Worm (Caenorhabditis elegans): Measurements from ENCODE around the gene frpr-6.
A peak's percentile ranks its signal among the peaks of the same experiment; 100 is the strongest.

The frpr-6 gene

DNA sequence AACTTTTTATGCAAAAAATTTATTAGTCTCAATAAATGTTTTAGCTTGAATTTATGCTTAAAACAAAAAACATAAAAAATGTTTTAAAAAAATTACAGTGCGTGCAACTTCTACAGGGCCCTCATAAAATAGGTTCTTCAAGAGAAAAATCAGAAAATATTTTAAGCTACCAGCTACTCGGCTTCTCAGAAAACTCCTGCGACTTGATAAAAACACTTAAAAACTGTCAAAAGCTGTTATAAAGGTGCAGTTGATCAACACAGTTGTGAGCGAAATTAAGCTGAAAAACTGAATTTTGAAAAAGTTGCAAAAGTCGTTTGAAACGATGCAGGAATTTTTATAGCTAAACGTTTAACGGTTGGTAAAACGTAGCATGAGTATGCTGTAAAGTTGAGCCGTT, 12.2 kb downstream of the frpr-6 start (continued):
- TF ChIP-seq ama-1 (optimal IDR thresholded peaks at IDR 0.05), result peak; percentile 82
- TF ChIP-seq ama-1 (GFP tag; optimal IDR thresholded peaks at IDR 0.05), result no peak
- TF ChIP-seq snpc-1.1 (tag; optimal IDR thresholded peaks at IDR 0.05; ENCODE audit: insufficient read depth), result no peak
- TF ChIP-seq T26A5.8 (tag; optimal IDR thresholded peaks at IDR 0.05), result no peak
- TF ChIP-seq ets-4 (GFP tag; optimal IDR thresholded peaks at IDR 0.05), result no peak
- TF ChIP-seq unc-62 (GFP tag; optimal IDR thresholded peaks at IDR 0.05), result no peak
- no peak for TF ChIP-seq ccch-3 (GFP tag; optimal IDR thresholded peaks at IDR 0.05)
- TF ChIP-seq lir-1 (GFP tag; conservative IDR thresholded peaks at IDR 0.05), result no peak
- 0 out of 2 replicates have a peak, but pooled peaks have one; percentile 5 for TF ChIP-seq cebp-2 (GFP tag; IDR thresholded peaks at IDR 0.05)
- no peak for TF ChIP-seq mes-4 (tag; optimal IDR thresholded peaks at IDR 0.05)
- TF ChIP-seq ceh-100 (GFP tag; IDR thresholded peaks at IDR 0.05), result peak; percentile 14; the same call in 1 of the 2 replicates
- TF ChIP-seq zim-3 (tag; optimal IDR thresholded peaks at IDR 0.05), result peak; percentile 18
- no peak for TF ChIP-seq madf-6 (GFP tag; IDR thresholded peaks at IDR 0.05)
- no peak for TF ChIP-seq ztf-6 (GFP tag; IDR thresholded peaks at IDR 0.05)
- TF ChIP-seq nfyb-1 (GFP tag; IDR thresholded peaks at IDR 0.05), result peak; percentile 32
- TF ChIP-seq somi-1 (GFP tag; optimal IDR thresholded peaks at IDR 0.05), result no peak
- no peak for TF ChIP-seq F49E8.2 (tag; optimal IDR thresholded peaks at IDR 0.05; ENCODE audit: insufficient read depth)
- no peak for TF ChIP-seq F10E7.11 (tag; optimal IDR thresholded peaks at IDR 0.05)
- TF ChIP-seq F33H1.4 (GFP tag; IDR thresholded peaks at IDR 0.05), result no peak
- TF ChIP-seq him-1 (tag; optimal IDR thresholded peaks at IDR 0.05), result no peak
- TF ChIP-seq snpc-1.3 (tag; optimal IDR thresholded peaks at IDR 0.05; ENCODE audit: insufficient read depth), result no peak
- TF ChIP-seq akir-1 (GFP tag; optimal IDR thresholded peaks at IDR 0.05), result no peak
- TF ChIP-seq die-1 (tag; optimal IDR thresholded peaks at IDR 0.05), result no peak
- TF ChIP-seq sptf-2 (GFP tag; optimal IDR thresholded peaks at IDR 0.05), result no peak
- no peak for TF ChIP-seq athp-1 (tag; optimal IDR thresholded peaks at IDR 0.05)
- TF ChIP-seq aptf-3 (GFP tag; IDR thresholded peaks at IDR 0.05), result 0 out of 2 replicates have a peak, but pooled peaks have one; percentile 53
- no peak for TF ChIP-seq lin-40 (tag; optimal IDR thresholded peaks at IDR 0.05)
- TF ChIP-seq ekl-4 (GFP tag; IDR thresholded peaks at IDR 0.05), result no peak
- no peak for TF ChIP-seq sdz-38 (tag; optimal IDR thresholded peaks at IDR 0.05)
- TF ChIP-seq snpc-3.4 (tag; optimal IDR thresholded peaks at IDR 0.05), result no peak
- TF ChIP-seq nhr-179 (tag; optimal IDR thresholded peaks at IDR 0.05), result no peak
- TF ChIP-seq Y95B8A.8 (GFP tag; IDR thresholded peaks at IDR 0.05), result no peak
- no peak for TF ChIP-seq T07F8.4 (tag; optimal IDR thresholded peaks at IDR 0.05)
- no peak for TF ChIP-seq bed-2 (GFP tag; IDR thresholded peaks at IDR 0.05)
- TF ChIP-seq lin-35 (GFP tag; optimal IDR thresholded peaks at IDR 0.05), result no peak
- TF ChIP-seq hmg-20 (GFP tag; IDR thresholded peaks at IDR 0.05), result no peak
- TF ChIP-seq F52B5.7 (tag; optimal IDR thresholded peaks at IDR 0.05), result no peak
- no peak for TF ChIP-seq F22D6.2 (tag; optimal IDR thresholded peaks at IDR 0.05)
- no peak for TF ChIP-seq mxl-1 (tag; optimal IDR thresholded peaks at IDR 0.05)
- TF ChIP-seq tlf-1 (GFP tag; optimal IDR thresholded peaks at IDR 0.05), result no peak
- TF ChIP-seq pbrm-1 (GFP tag; IDR thresholded peaks at IDR 0.05), result 0 out of 2 replicates have a peak, but pooled peaks have one; percentile 52
- TF ChIP-seq Y53G8AR.9 (GFP tag; conservative IDR thresholded peaks at IDR 0.05), result no peak
- no peak for TF ChIP-seq B0035.1 (tag; optimal IDR thresholded peaks at IDR 0.05)
- no peak for TF ChIP-seq efl-1 (GFP tag; optimal IDR thresholded peaks at IDR 0.05)
- TF ChIP-seq attf-6 (GFP tag; IDR thresholded peaks at IDR 0.05), result no peak
- TF ChIP-seq nhr-90 (tag; optimal IDR thresholded peaks at IDR 0.05), result no peak
- TF ChIP-seq F39B2.1 (GFP tag; IDR thresholded peaks at IDR 0.05), result no peak
- no peak for TF ChIP-seq F23B12.7 (tag; optimal IDR thresholded peaks at IDR 0.05; ENCODE audit: insufficient read depth)
- no peak for TF ChIP-seq mel-28 (tag; optimal IDR thresholded peaks at IDR 0.05; ENCODE audit: borderline replicate concordance)
- TF ChIP-seq ztf-25 (GFP tag; IDR thresholded peaks at IDR 0.05), result no peak
